Worm (Caenorhabditis elegans) whole organism, early embryonic: ENCODE data around the gene pqn-39.

Source experiments
- B0310.2 ChIP-seq: sonication (generic microtip); optimal IDR thresholded peaks from 2 replicates; lab custom pipeline; 2016; ENCODE audit warnings: mild to moderate bottlenecking, missing genetic modification characterization, missing compliant biosample characterization
- F13C5.2 ChIP-seq: sonication (generic microtip); optimal IDR thresholded peaks from 2 replicates; lab custom pipeline; 2017; ENCODE audit warnings: mild to moderate bottlenecking, missing genetic modification characterization, inconsistent platforms, missing compliant biosample characterization
- aly-1 ChIP-seq: sonication (generic microtip); optimal IDR thresholded peaks from 2 replicates; lab custom pipeline; 2016; ENCODE audit warnings: missing genetic modification characterization, missing compliant biosample characterization
- ama-1 ChIP-seq: fragments of 150-350 bp; optimal IDR thresholded peaks from 2 replicates; lab custom pipeline; 2014
- ceh-13 ChIP-seq: fragments of 200-800 bp; sonication (Bioruptor generic); optimal IDR thresholded peaks from 2 replicates; lab custom pipeline; 2018; ENCODE audit warnings: mild to moderate bottlenecking, missing genetic modification characterization, missing compliant biosample characterization
- ceh-36 ChIP-seq: sonication (generic microtip); optimal IDR thresholded peaks from 2 replicates; lab custom pipeline; 2016; ENCODE audit warnings: missing genetic modification characterization, inconsistent platforms, missing compliant biosample characterization
- ets-7 ChIP-seq: sonication (generic microtip); optimal IDR thresholded peaks from 2 replicates; lab custom pipeline; 2016; ENCODE audit warnings: missing genotype, missing genetic modification characterization, missing compliant biosample characterization
- flt-1 ChIP-seq: fragments of 200-800 bp; sonication (Bioruptor generic); IDR thresholded peaks from 2 replicates; pipeline ENCODE4 v1.3.6; 2022; ENCODE audit warnings: missing genetic modification characterization, missing compliant biosample characterization
- hmbx-1 ChIP-seq: sonication (generic microtip); optimal IDR thresholded peaks from 2 replicates; lab custom pipeline; 2016; ENCODE audit warnings: mild to moderate bottlenecking, missing genetic modification characterization, missing compliant biosample characterization
- pes-1 ChIP-seq: fragments of 200-800 bp; sonication (Bioruptor generic); IDR thresholded peaks from 2 replicates; pipeline ENCODE4 v1.3.6; 2022; ENCODE audit warnings: missing genetic modification reagents, missing genetic modification characterization, missing compliant biosample characterization
- scrt-1 ChIP-seq: fragments of 200-800 bp; sonication (Bioruptor generic); IDR thresholded peaks from 2 replicates; pipeline ENCODE4 v1.3.6; 2022; ENCODE audit warnings: missing genetic modification characterization, missing compliant biosample characterization
- tbx-11 ChIP-seq: fragments of 200-800 bp; sonication (Bioruptor generic); IDR thresholded peaks from 2 replicates; pipeline ENCODE4 v1.3.6; 2022; ENCODE audit warnings: missing genetic modification characterization, missing compliant biosample characterization
- tra-4 ChIP-seq: sonication (generic microtip); optimal IDR thresholded peaks from 2 replicates; lab custom pipeline; 2017; ENCODE audit warnings: missing genetic modification characterization, missing compliant biosample characterization

- TF ChIP-seq ets-7 (tag; lab: Kevin White, UChicago) (no peak), ceh-13 (GFP tag; lab: Kevin White, UChicago) (no peak), ama-1 (lab: Kevin White, UChicago) (no peak), ceh-36 (tag; lab: Kevin White, UChicago) (no peak), flt-1 (no peak), B0310.2 (tag; lab: Kevin White, UChicago) (no peak), aly-1 (tag; lab: Kevin White, UChicago) (no peak), tra-4 (tag; lab: Kevin White, UChicago) (no peak), hmbx-1 (no peak), tbx-11 (GFP tag; lab: Robert Waterston, UW) (no peak), F13C5.2 (tag; lab: Kevin White, UChicago) (no peak), pes-1 (GFP tag; lab: Robert Waterston, UW) (no peak), scrt-1 (GFP tag; lab: Robert Waterston, UW) (no peak)
Observed at ce11 chrX:13990680-13991079, 22.2 kb upstream of the pqn-39 start, which contains the start of gene C31E10.11.
